Fruit fly (Drosophila melanogaster): ENCODE data around the gene CG34447.

The CG34447 gene

dm6 chr2L:2434222-2434621 lies 14.4 kb upstream of the CG34447 start:
- peak; percentile 41; the same call in 1 of the 2 replicates for TF ChIP-seq Drgx (GFP tag; IDR thresholded peaks at IDR 0.05)
- TF ChIP-seq CG17186 (GFP tag; optimal IDR thresholded peaks at IDR 0.05): no peak

dm6 chr2L:2433494-2434054 lies 13.8 kb upstream of the CG34447 start:
- peak; percentile 74 for TF ChIP-seq mam (GFP tag; optimal IDR thresholded peaks at IDR 0.05)
- no peak for TF ChIP-seq Taf1 (GFP tag; IDR thresholded peaks at IDR 0.05)
- TF ChIP-seq CG8478 (optimal IDR thresholded peaks at IDR 0.05): no peak
- peak; percentile 82 for TF ChIP-seq phol (tag; optimal IDR thresholded peaks at IDR 0.05)
- peak; percentile 82 for TF ChIP-seq stc (GFP tag; IDR thresholded peaks at IDR 0.05)
- TF ChIP-seq CG2875 (GFP tag; optimal IDR thresholded peaks at IDR 0.05): peak; percentile 80
- TF ChIP-seq gt (GFP tag; IDR thresholded peaks at IDR 0.05): peak; percentile 60
- TF ChIP-seq otp (GFP tag; IDR thresholded peaks at IDR 0.05): peak; percentile 85
- TF ChIP-seq CG7786 (GFP tag; optimal IDR thresholded peaks at IDR 0.05): peak; percentile 58
- TF ChIP-seq vnd (GFP tag; IDR thresholded peaks at IDR 0.05; ENCODE audit: partially characterized antibody): no peak
- TF ChIP-seq Atf-2 (GFP tag; optimal IDR thresholded peaks at IDR 0.05): peak; percentile 77
- TF ChIP-seq tup (GFP tag; optimal IDR thresholded peaks at IDR 0.05): peak; percentile 29
- peak; percentile 97 for TF ChIP-seq Med (GFP tag)
- TF ChIP-seq CkIIα-i1 (GFP tag; IDR thresholded peaks at IDR 0.05): peak; percentile 43; the same call in 1 of the 2 replicates
- TF ChIP-seq bsh (GFP tag; optimal IDR thresholded peaks at IDR 0.05): peak; percentile 91 to 93
- TF ChIP-seq Awh (GFP tag; IDR thresholded peaks at IDR 0.05): peak; percentile 74
- TF ChIP-seq Mrtf (GFP tag; IDR thresholded peaks at IDR 0.05): peak; percentile 79
- TF ChIP-seq ash1 (GFP tag; optimal IDR thresholded peaks at IDR 0.05): no peak
- peak; percentile 84 for TF ChIP-seq ap (GFP tag; IDR thresholded peaks at IDR 0.05)
- no peak for TF ChIP-seq prd (optimal IDR thresholded peaks at IDR 0.05)
- peak; percentile 89 for TF ChIP-seq prd (GFP tag; IDR thresholded peaks at IDR 0.05)
- peak; percentile 84 for TF ChIP-seq CG4820 (GFP tag; optimal IDR thresholded peaks at IDR 0.05)
- TF ChIP-seq sob (GFP tag; IDR thresholded peaks at IDR 0.05): peak; percentile 82
- peak; percentile 82 for TF ChIP-seq grau (tag; optimal IDR thresholded peaks at IDR 0.05)
- peak; percentile 63 for TF ChIP-seq Deaf1 (tag; optimal IDR thresholded peaks at IDR 0.05)
- peak; percentile 69 for TF ChIP-seq CG5180 (GFP tag; optimal IDR thresholded peaks at IDR 0.05)
- no peak for TF ChIP-seq pros (GFP tag; optimal IDR thresholded peaks at IDR 0.05)
- TF ChIP-seq dmrt99B (tag; optimal IDR thresholded peaks at IDR 0.05): peak; percentile 92
- no peak for TF ChIP-seq luna (GFP tag; optimal IDR thresholded peaks at IDR 0.05)
- no peak for TF ChIP-seq bigmax (GFP tag; optimal IDR thresholded peaks at IDR 0.05)
- peak; percentile 92 for TF ChIP-seq Xbp1 (GFP tag; optimal IDR thresholded peaks at IDR 0.05)
- TF ChIP-seq gce (GFP tag; IDR thresholded peaks at IDR 0.05): peak; percentile 73; the same call in 2 of the 3 replicates
- TF ChIP-seq usp (GFP tag; optimal IDR thresholded peaks at IDR 0.05): no peak
- no peak for TF ChIP-seq CG7987 (GFP tag; optimal IDR thresholded peaks at IDR 0.05)
- TF ChIP-seq Oaz (GFP tag; IDR thresholded peaks at IDR 0.05): peak; percentile 83
- peak; percentile 93 for TF ChIP-seq ATbp (GFP tag; optimal IDR thresholded peaks at IDR 0.05)
- TF ChIP-seq btn (GFP tag; optimal IDR thresholded peaks at IDR 0.05): peak; percentile 84
- TF ChIP-seq toy (GFP tag; IDR thresholded peaks at IDR 0.05): peak; percentile 54
- TF ChIP-seq fd3F (GFP tag; optimal IDR thresholded peaks at IDR 0.05): peak; percentile 69
- peak; percentile 87 for TF ChIP-seq H2.0 (GFP tag; IDR thresholded peaks at IDR 0.05)
- TF ChIP-seq CG3065 (GFP tag; optimal IDR thresholded peaks at IDR 0.05): peak; percentile 23
- TF ChIP-seq maf-S (GFP tag; optimal IDR thresholded peaks at IDR 0.05): peak; percentile 76
- TF ChIP-seq Antp (GFP tag; optimal IDR thresholded peaks at IDR 0.05): peak; percentile 89
- TF ChIP-seq inv (GFP tag; IDR thresholded peaks at IDR 0.05; ENCODE audit: partially characterized antibody): no peak
- peak; percentile 98 for TF ChIP-seq sens (GFP tag)
- TF ChIP-seq CG12769 (tag; optimal IDR thresholded peaks at IDR 0.05): peak; percentile 80
- TF ChIP-seq CG2116 (GFP tag; optimal IDR thresholded peaks at IDR 0.05): peak; percentile 20
- TF ChIP-seq Fer2 (tag; optimal IDR thresholded peaks at IDR 0.05): peak; percentile 24

All from whole organism, embryonic.